In genomic region chrX:15745905-15746681, dm6 we compare ENCODE assay signal across 1 fruit fly cellular context.
A peak's percentile ranks its signal among the peaks of the same experiment; 100 is the strongest.
TF ChIP-seq lines count a peak whose summit lies in the region.

CG8944 (minus strand) TSS chrX:15746231.
CCT6 (plus strand) TSS chrX:15746648.

TF ChIP-seq in whole organism, embryonic, 481 proteins besides CTCF, POLR2A, EP300 and RAD21 (continued from another document and continues in another):
- no peak for TF ChIP-seq fd102C (GFP tag; optimal IDR thresholded peaks at IDR 0.05; lab: Kevin White, UChicago)
- 0 out of 4 replicates have a peak, but pooled peaks have one; percentile 24 for TF ChIP-seq chinmo (GFP tag; IDR thresholded peaks at IDR 0.05; lab: Robert Waterston, UW; ENCODE audit: partially characterized antibody)
- peak; percentile 77 for TF ChIP-seq row (GFP tag; IDR thresholded peaks at IDR 0.05; lab: Robert Waterston, UW)
- TF ChIP-seq Mrtf (GFP tag; IDR thresholded peaks at IDR 0.05; lab: Robert Waterston, UW) = no peak
- TF ChIP-seq Doc3 (GFP tag; IDR thresholded peaks at IDR 0.05; lab: Robert Waterston, UW; ENCODE audit: partially characterized antibody) = 0 out of 3 replicates have a peak, but pooled peaks have one; percentile 31
- no peak for TF ChIP-seq Ravus (GFP tag; IDR thresholded peaks at IDR 0.05; lab: Robert Waterston, UW)
- TF ChIP-seq CG31388 (GFP tag; optimal IDR thresholded peaks at IDR 0.05; lab: Kevin White, UChicago) = no peak
- no peak for TF ChIP-seq CG2889 (GFP tag; IDR thresholded peaks at IDR 0.05; lab: Robert Waterston, UW)
- no peak for TF ChIP-seq corto (GFP tag; optimal IDR thresholded peaks at IDR 0.05; lab: Kevin White, UChicago)
- TF ChIP-seq tio (GFP tag; optimal IDR thresholded peaks at IDR 0.05; lab: Kevin White, UChicago) = no peak
- no peak for TF ChIP-seq CG7556 (GFP tag; optimal IDR thresholded peaks at IDR 0.05; lab: Kevin White, UChicago)
- no peak for TF ChIP-seq otp (GFP tag; IDR thresholded peaks at IDR 0.05; lab: Robert Waterston, UW)
- peak; percentile 71 for TF ChIP-seq Dref (GFP tag; IDR thresholded peaks at IDR 0.05; lab: Robert Waterston, UW)
- no peak for TF ChIP-seq bigmax (GFP tag; optimal IDR thresholded peaks at IDR 0.05; lab: Kevin White, UChicago)
- TF ChIP-seq dimm (GFP tag; IDR thresholded peaks at IDR 0.05; lab: Robert Waterston, UW) = no peak
- no peak for TF ChIP-seq Awh (GFP tag; IDR thresholded peaks at IDR 0.05; lab: Robert Waterston, UW)
- no peak for TF ChIP-seq cas (GFP tag; IDR thresholded peaks at IDR 0.05; lab: Robert Waterston, UW)
- TF ChIP-seq CG12942 (GFP tag; optimal IDR thresholded peaks at IDR 0.05; lab: Kevin White, UChicago) = no peak
- no peak for TF ChIP-seq klu (GFP tag; IDR thresholded peaks at IDR 0.05; lab: Robert Waterston, UW)
- TF ChIP-seq CG10366 (GFP tag; IDR thresholded peaks at IDR 0.05; lab: Robert Waterston, UW) = no peak
- no peak for TF ChIP-seq br (optimal IDR thresholded peaks at IDR 0.05; lab: Kevin White, UChicago)
- TF ChIP-seq stc (GFP tag; IDR thresholded peaks at IDR 0.05; lab: Robert Waterston, UW) = no peak
- no peak for TF ChIP-seq zfh1 (GFP tag; IDR thresholded peaks at IDR 0.05; lab: Robert Waterston, UW)
- TF ChIP-seq Mad (GFP tag; optimal IDR thresholded peaks at IDR 0.05; lab: Kevin White, UChicago) = no peak
- TF ChIP-seq CG6654 (GFP tag; optimal IDR thresholded peaks at IDR 0.05; lab: Kevin White, UChicago) = no peak
- peak; percentile 31 for TF ChIP-seq CG30403 (GFP tag; optimal IDR thresholded peaks at IDR 0.05; lab: Kevin White, UChicago)
- TF ChIP-seq CG3847 (GFP tag; IDR thresholded peaks at IDR 0.05; lab: Robert Waterston, UW) = 0 out of 2 replicates have a peak, but pooled peaks have one; percentile 4
- no peak for TF ChIP-seq Dek (tag; optimal IDR thresholded peaks at IDR 0.05; lab: Kevin White, UChicago)
- no peak for TF ChIP-seq CG4360 (GFP tag; IDR thresholded peaks at IDR 0.05; lab: Robert Waterston, UW)
- TF ChIP-seq Med (GFP tag; lab: Kevin White, UChicago) = peak; percentile 74
- TF ChIP-seq exex (tag; optimal IDR thresholded peaks at IDR 0.05; lab: Kevin White, UChicago) = no peak
- no peak for TF ChIP-seq abd-A (tag; optimal IDR thresholded peaks at IDR 0.05; lab: Kevin White, UChicago)
- TF ChIP-seq CG8478 (optimal IDR thresholded peaks at IDR 0.05; lab: Kevin White, UChicago) = no peak
- peak; percentile 32 for TF ChIP-seq CG2712 (tag; optimal IDR thresholded peaks at IDR 0.05; lab: Kevin White, UChicago)
- no peak for TF ChIP-seq crol (GFP tag; IDR thresholded peaks at IDR 0.05; lab: Robert Waterston, UW)
- no peak for TF ChIP-seq CG34422 (GFP tag; IDR thresholded peaks at IDR 0.05; lab: Robert Waterston, UW)
- TF ChIP-seq CG9932 (GFP tag; IDR thresholded peaks at IDR 0.05; lab: Robert Waterston, UW) = peak; percentile 71
- no peak for TF ChIP-seq NC2β (GFP tag; optimal IDR thresholded peaks at IDR 0.05; lab: Kevin White, UChicago)
- TF ChIP-seq gsb (GFP tag; IDR thresholded peaks at IDR 0.05; lab: Robert Waterston, UW) = no peak
- TF ChIP-seq ttk (GFP tag; IDR thresholded peaks at IDR 0.05; lab: Robert Waterston, UW) = no peak
- TF ChIP-seq lola (GFP tag; optimal IDR thresholded peaks at IDR 0.05; lab: Kevin White, UChicago) = no peak
- no peak for TF ChIP-seq CkIIα-i1 (GFP tag; IDR thresholded peaks at IDR 0.05; lab: Robert Waterston, UW)
- TF ChIP-seq unc-4 (GFP tag; IDR thresholded peaks at IDR 0.05; lab: Robert Waterston, UW; ENCODE audit: partially characterized antibody) = peak; percentile 18; the same call in 1 of the 2 replicates
- TF ChIP-seq CG8944 (GFP tag; optimal IDR thresholded peaks at IDR 0.05; lab: Kevin White, UChicago) = no peak
- TF ChIP-seq CG7786 (GFP tag; optimal IDR thresholded peaks at IDR 0.05; lab: Kevin White, UChicago) = no peak
- TF ChIP-seq Bteb2 (GFP tag; optimal IDR thresholded peaks at IDR 0.05; lab: Kevin White, UChicago) = no peak
- TF ChIP-seq Oaz (GFP tag; IDR thresholded peaks at IDR 0.05; lab: Robert Waterston, UW) = no peak
- TF ChIP-seq CG7963 (GFP tag; IDR thresholded peaks at IDR 0.05; lab: Robert Waterston, UW; ENCODE audit: partially characterized antibody) = peak; percentile 17; the same call in 1 of the 3 replicates
- 0 out of 3 replicates have a peak, but pooled peaks have one; percentile 24 for TF ChIP-seq CG34224 (GFP tag; IDR thresholded peaks at IDR 0.05; lab: Robert Waterston, UW; ENCODE audit: partially characterized antibody)
- TF ChIP-seq Pdp1 (GFP tag; optimal IDR thresholded peaks at IDR 0.05; lab: Kevin White, UChicago) = no peak
- TF ChIP-seq salm (tag; optimal IDR thresholded peaks at IDR 0.05; lab: Kevin White, UChicago) = no peak
- TF ChIP-seq Xrp1 (GFP tag; IDR thresholded peaks at IDR 0.05; lab: Robert Waterston, UW) = no peak
- no peak for TF ChIP-seq CG8388 (GFP tag; optimal IDR thresholded peaks at IDR 0.05; lab: Kevin White, UChicago)
- TF ChIP-seq dysf (GFP tag; IDR thresholded peaks at IDR 0.05; lab: Robert Waterston, UW) = no peak
- no peak for TF ChIP-seq E2f2 (GFP tag; IDR thresholded peaks at IDR 0.05; lab: Robert Waterston, UW)
- TF ChIP-seq nerfin-1 (tag; optimal IDR thresholded peaks at IDR 0.05; lab: Kevin White, UChicago) = no peak
- TF ChIP-seq kah (GFP tag; optimal IDR thresholded peaks at IDR 0.05; lab: Kevin White, UChicago) = no peak
- no peak for TF ChIP-seq Bdp1 (GFP tag; optimal IDR thresholded peaks at IDR 0.05; lab: Kevin White, UChicago)
- peak; percentile 65 for TF ChIP-seq BEAF-32 (GFP tag; optimal IDR thresholded peaks at IDR 0.05; lab: Kevin White, UChicago)
- TF ChIP-seq CG15696 (tag; optimal IDR thresholded peaks at IDR 0.05; lab: Kevin White, UChicago) = no peak
- TF ChIP-seq CG7987 (GFP tag; optimal IDR thresholded peaks at IDR 0.05; lab: Kevin White, UChicago) = no peak
- TF ChIP-seq CG32772 (GFP tag; IDR thresholded peaks at IDR 0.05; lab: Robert Waterston, UW) = 0 out of 2 replicates have a peak, but pooled peaks have one; percentile 34
- no peak for TF ChIP-seq CG18764 (GFP tag; optimal IDR thresholded peaks at IDR 0.05; lab: Kevin White, UChicago)
- peak; percentile 52; the same call in 2 of the 3 replicates for TF ChIP-seq CG16813 (GFP tag; IDR thresholded peaks at IDR 0.05; lab: Robert Waterston, UW; ENCODE audit: partially characterized antibody)
- no peak for TF ChIP-seq CG12104 (GFP tag; optimal IDR thresholded peaks at IDR 0.05; lab: Kevin White, UChicago)
- TF ChIP-seq Fer3 (tag; optimal IDR thresholded peaks at IDR 0.05; lab: Kevin White, UChicago) = no peak
- TF ChIP-seq Opbp (GFP tag; IDR thresholded peaks at IDR 0.05; lab: Robert Waterston, UW; ENCODE audit: partially characterized antibody) = peak; percentile 40; the same call in 1 of the 3 replicates
- no peak for TF ChIP-seq HLH3B (GFP tag; IDR thresholded peaks at IDR 0.05; lab: Robert Waterston, UW)
- no peak for TF ChIP-seq Elba2 (GFP tag; optimal IDR thresholded peaks at IDR 0.05; lab: Kevin White, UChicago)
- no peak for TF ChIP-seq twi (tag; optimal IDR thresholded peaks at IDR 0.05; lab: Kevin White, UChicago)
- TF ChIP-seq hb (GFP tag; IDR thresholded peaks at IDR 0.05; lab: Robert Waterston, UW; ENCODE audit: partially characterized antibody) = no peak
- no peak for TF ChIP-seq CG6254 (GFP tag; optimal IDR thresholded peaks at IDR 0.05; lab: Kevin White, UChicago)
- TF ChIP-seq sr (GFP tag; IDR thresholded peaks at IDR 0.05; lab: Robert Waterston, UW) = no peak
- TF ChIP-seq HLH4C (GFP tag; IDR thresholded peaks at IDR 0.05; lab: Robert Waterston, UW; ENCODE audit: partially characterized antibody) = peak; percentile 50; the same call in 1 of the 3 replicates
- no peak for TF ChIP-seq dan (GFP tag; IDR thresholded peaks at IDR 0.05; lab: Robert Waterston, UW)
- no peak for TF ChIP-seq CG15601 (tag; optimal IDR thresholded peaks at IDR 0.05; lab: Kevin White, UChicago)
- no peak for TF ChIP-seq slou (GFP tag; optimal IDR thresholded peaks at IDR 0.05; lab: Kevin White, UChicago)
- TF ChIP-seq az2 (GFP tag; optimal IDR thresholded peaks at IDR 0.05; lab: Kevin White, UChicago) = peak; percentile 17
- no peak for TF ChIP-seq H15 (GFP tag; IDR thresholded peaks at IDR 0.05; lab: Robert Waterston, UW)
- TF ChIP-seq CoRest (tag; optimal IDR thresholded peaks at IDR 0.05; lab: Kevin White, UChicago) = peak; percentile 45
- TF ChIP-seq h (optimal IDR thresholded peaks at IDR 0.05; lab: Kevin White, UChicago) = no peak
- peak in 1 of 2 experiments; percentile 93 for TF ChIP-seq insv (GFP tag; optimal IDR thresholded peaks at IDR 0.05; lab: Kevin White, UChicago)
- TF ChIP-seq Max (GFP tag; optimal IDR thresholded peaks at IDR 0.05; lab: Kevin White, UChicago) = no peak
- TF ChIP-seq esg (GFP tag; conservative IDR thresholded peaks at IDR 0.05; lab: Robert Waterston, UW) = no peak
- TF ChIP-seq CG18619 (GFP tag; optimal IDR thresholded peaks at IDR 0.05; lab: Kevin White, UChicago) = no peak
- no peak for TF ChIP-seq Stat92E (GFP tag; optimal IDR thresholded peaks at IDR 0.05; lab: Kevin White, UChicago)
- TF ChIP-seq ems (GFP tag; optimal IDR thresholded peaks at IDR 0.05; lab: Kevin White, UChicago) = no peak
- TF ChIP-seq Sry-δ (GFP tag; optimal IDR thresholded peaks at IDR 0.05; lab: Kevin White, UChicago) = peak; percentile 69
- no peak for TF ChIP-seq CG32767 (GFP tag; IDR thresholded peaks at IDR 0.05; lab: Robert Waterston, UW)
- no peak for TF ChIP-seq chn (GFP tag; optimal IDR thresholded peaks at IDR 0.05; lab: Kevin White, UChicago)
- TF ChIP-seq Sin3A (optimal IDR thresholded peaks at IDR 0.05; lab: Kevin White, UChicago) = no peak
- TF ChIP-seq Rx (GFP tag; IDR thresholded peaks at IDR 0.05; lab: Robert Waterston, UW) = no peak
- no peak for TF ChIP-seq Spps (tag; optimal IDR thresholded peaks at IDR 0.05; lab: Kevin White, UChicago)
- no peak for TF ChIP-seq CG16779 (GFP tag; IDR thresholded peaks at IDR 0.05; lab: Robert Waterston, UW)
- no peak for TF ChIP-seq NfI (GFP tag; optimal IDR thresholded peaks at IDR 0.05; lab: Kevin White, UChicago)
- no peak for TF ChIP-seq stwl (tag; optimal IDR thresholded peaks at IDR 0.05; lab: Kevin White, UChicago)
- no peak for TF ChIP-seq CG12219 (GFP tag; optimal IDR thresholded peaks at IDR 0.05; lab: Kevin White, UChicago)
- no peak for TF ChIP-seq Aef1 (GFP tag; IDR thresholded peaks at IDR 0.05; lab: Robert Waterston, UW)
- TF ChIP-seq CG7372 (GFP tag; IDR thresholded peaks at IDR 0.05; lab: Robert Waterston, UW) = no peak; the same call in 1 of the 2 replicates
- TF ChIP-seq CG17385 (GFP tag; optimal IDR thresholded peaks at IDR 0.05; lab: Kevin White, UChicago) = no peak
- TF ChIP-seq zfh2 (GFP tag; optimal IDR thresholded peaks at IDR 0.05; lab: Kevin White, UChicago) = peak; percentile 16
- TF ChIP-seq CG4707 (GFP tag; optimal IDR thresholded peaks at IDR 0.05; lab: Kevin White, UChicago) = no peak
- no peak for TF ChIP-seq bsh (GFP tag; optimal IDR thresholded peaks at IDR 0.05; lab: Kevin White, UChicago)
- TF ChIP-seq CG12744 (GFP tag; optimal IDR thresholded peaks at IDR 0.05; lab: Kevin White, UChicago) = no peak
- TF ChIP-seq Jarid2 (GFP tag; optimal IDR thresholded peaks at IDR 0.05; lab: Kevin White, UChicago) = no peak
- no peak for TF ChIP-seq sima (GFP tag; optimal IDR thresholded peaks at IDR 0.05; lab: Kevin White, UChicago)
- TF ChIP-seq Gug (GFP tag; IDR thresholded peaks at IDR 0.05; lab: Robert Waterston, UW) = no peak
- TF ChIP-seq trem (tag; optimal IDR thresholded peaks at IDR 0.05; lab: Kevin White, UChicago) = no peak
- TF ChIP-seq fru (optimal IDR thresholded peaks at IDR 0.05; lab: Kevin White, UChicago) = no peak
- TF ChIP-seq CG4328 (GFP tag; optimal IDR thresholded peaks at IDR 0.05; lab: Kevin White, UChicago) = peak; percentile 22
- no peak for TF ChIP-seq pb (GFP tag; optimal IDR thresholded peaks at IDR 0.05; lab: Kevin White, UChicago)
- TF ChIP-seq emc (GFP tag; optimal IDR thresholded peaks at IDR 0.05; lab: Kevin White, UChicago) = no peak
- TF ChIP-seq grn (GFP tag; optimal IDR thresholded peaks at IDR 0.05; lab: Kevin White, UChicago) = no peak
- TF ChIP-seq fd64A (GFP tag; optimal IDR thresholded peaks at IDR 0.05; lab: Kevin White, UChicago) = no peak
- TF ChIP-seq CG7357 (GFP tag; IDR thresholded peaks at IDR 0.05; lab: Robert Waterston, UW) = no peak
- no peak for TF ChIP-seq pho (GFP tag; optimal IDR thresholded peaks at IDR 0.05; lab: Kevin White, UChicago)
- TF ChIP-seq Vsx1 (GFP tag; optimal IDR thresholded peaks at IDR 0.05; lab: Kevin White, UChicago) = no peak
- peak; percentile 29 for TF ChIP-seq nmo (GFP tag; optimal IDR thresholded peaks at IDR 0.05; lab: Kevin White, UChicago)
- no peak for TF ChIP-seq B-H2 (GFP tag; optimal IDR thresholded peaks at IDR 0.05; lab: Kevin White, UChicago)
- TF ChIP-seq Mes4 (GFP tag; optimal IDR thresholded peaks at IDR 0.05; lab: Kevin White, UChicago) = no peak
- TF ChIP-seq sisA (GFP tag; IDR thresholded peaks at IDR 0.05; lab: Robert Waterston, UW) = no peak
- TF ChIP-seq CG12071 (GFP tag; optimal IDR thresholded peaks at IDR 0.05; lab: Kevin White, UChicago) = no peak
- no peak for TF ChIP-seq gcm (GFP tag; optimal IDR thresholded peaks at IDR 0.05; lab: Kevin White, UChicago)
- TF ChIP-seq CG6272 (GFP tag; IDR thresholded peaks at IDR 0.05; lab: Robert Waterston, UW) = no peak
- TF ChIP-seq YL-1 (GFP tag; optimal IDR thresholded peaks at IDR 0.05; lab: Kevin White, UChicago) = no peak
- peak; percentile 4 for TF ChIP-seq CG30020 (tag; optimal IDR thresholded peaks at IDR 0.05; lab: Kevin White, UChicago)
- TF ChIP-seq ind (GFP tag; optimal IDR thresholded peaks at IDR 0.05; lab: Kevin White, UChicago) = peak; percentile 20
- no peak for TF ChIP-seq CG2678 (tag; optimal IDR thresholded peaks at IDR 0.05; lab: Kevin White, UChicago)
- no peak for TF ChIP-seq CG1233 (GFP tag; optimal IDR thresholded peaks at IDR 0.05; lab: Kevin White, UChicago)
- TF ChIP-seq ase (GFP tag; IDR thresholded peaks at IDR 0.05; lab: Robert Waterston, UW) = no peak
- peak; percentile 64 for TF ChIP-seq sens (GFP tag; lab: Kevin White, UChicago)
- peak in 1 of 2 experiments; percentile 32 for TF ChIP-seq crp (GFP tag; optimal IDR thresholded peaks at IDR 0.05; lab: Kevin White, UChicago)
- TF ChIP-seq CG3281 (GFP tag; optimal IDR thresholded peaks at IDR 0.05; lab: Kevin White, UChicago) = no peak
- TF ChIP-seq HmgZ (tag; optimal IDR thresholded peaks at IDR 0.05; lab: Kevin White, UChicago) = no peak
- TF ChIP-seq tin (GFP tag; optimal IDR thresholded peaks at IDR 0.05; lab: Kevin White, UChicago) = peak; percentile 14
- TF ChIP-seq Usf (GFP tag; optimal IDR thresholded peaks at IDR 0.05; lab: Kevin White, UChicago) = no peak
- TF ChIP-seq ash1 (GFP tag; optimal IDR thresholded peaks at IDR 0.05; lab: Kevin White, UChicago) = no peak
